Worm (Caenorhabditis elegans): ENCODE results near the gene abu-9.
A peak's percentile ranks its signal among the peaks of the same experiment; 100 is the strongest.

abu-9 gene

DNA sequence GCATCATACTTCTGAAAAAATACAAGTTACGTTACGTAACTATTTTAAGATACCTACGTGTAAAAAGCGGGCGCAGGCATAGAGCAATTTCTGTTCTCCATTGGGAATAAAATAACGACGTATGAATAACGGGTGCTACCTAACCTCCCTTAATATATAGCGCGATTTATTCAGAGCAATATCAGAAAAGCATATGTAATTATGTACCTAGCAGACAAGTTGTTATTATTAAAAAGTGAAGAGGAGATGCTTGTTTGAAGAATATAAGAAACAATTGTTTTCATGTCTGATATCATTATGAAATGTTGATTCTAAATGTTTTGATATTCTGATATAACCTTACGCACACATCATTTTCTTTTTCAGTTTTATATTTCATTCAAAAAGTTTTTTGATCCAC, 3.0 kb upstream of the abu-9 start, which contains the start of gene srh-11:
srh-11 (minus strand) TSS at position 101 of the 400 bp plus-strand sequence.
- TF ChIP-seq dmd-4 (tag; optimal IDR thresholded peaks at IDR 0.05), result no peak
- no peak for TF ChIP-seq F13H6.1 (tag; optimal IDR thresholded peaks at IDR 0.05)
- TF ChIP-seq sem-4 (tag; optimal IDR thresholded peaks at IDR 0.05), result no peak
- TF ChIP-seq nhr-10 (tag; optimal IDR thresholded peaks at IDR 0.05), result no peak
- no peak for TF ChIP-seq peb-1 (tag; optimal IDR thresholded peaks at IDR 0.05)
- no peak for TF ChIP-seq ZK546.5 (tag; optimal IDR thresholded peaks at IDR 0.05)
- TF ChIP-seq mdl-1 (tag; optimal IDR thresholded peaks at IDR 0.05), result no peak
- no peak for TF ChIP-seq fos-1 (tag; optimal IDR thresholded peaks at IDR 0.05)
- TF ChIP-seq nhr-11 (tag; optimal IDR thresholded peaks at IDR 0.05), result no peak
- TF ChIP-seq lsy-2 (tag; optimal IDR thresholded peaks at IDR 0.05), result no peak

DNA sequence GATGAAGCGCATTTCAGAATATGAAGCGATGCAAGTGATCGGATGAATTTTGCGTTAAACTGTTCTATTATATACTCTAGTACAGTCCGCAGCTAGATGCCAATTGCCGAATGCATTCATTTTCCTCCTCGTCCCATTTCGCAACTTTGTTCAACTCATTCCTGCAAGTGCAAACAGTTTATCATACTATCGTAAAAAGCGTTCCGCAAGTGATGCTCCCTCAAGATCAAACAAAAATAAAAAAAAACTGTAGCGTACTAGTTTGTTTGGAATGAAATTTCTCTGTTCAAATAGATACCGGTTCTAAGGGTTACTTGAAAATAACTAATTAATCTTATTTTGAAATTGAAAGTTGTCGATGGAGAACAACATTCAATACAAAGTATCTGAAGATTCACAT, 1.0 kb upstream of the abu-9 start, which contains the start of gene pqn-57:
pqn-57 (minus strand) TSS at position 101 of the 400 bp plus-strand sequence.
- no peak for TF ChIP-seq C34F6.9 (tag; optimal IDR thresholded peaks at IDR 0.05)
- no peak for TF ChIP-seq nhr-12 (tag; optimal IDR thresholded peaks at IDR 0.05)
- TF ChIP-seq snpc-4 (tag; optimal IDR thresholded peaks at IDR 0.05), result no peak
- no peak for TF ChIP-seq nhr-237 (tag; optimal IDR thresholded peaks at IDR 0.05)

DNA sequence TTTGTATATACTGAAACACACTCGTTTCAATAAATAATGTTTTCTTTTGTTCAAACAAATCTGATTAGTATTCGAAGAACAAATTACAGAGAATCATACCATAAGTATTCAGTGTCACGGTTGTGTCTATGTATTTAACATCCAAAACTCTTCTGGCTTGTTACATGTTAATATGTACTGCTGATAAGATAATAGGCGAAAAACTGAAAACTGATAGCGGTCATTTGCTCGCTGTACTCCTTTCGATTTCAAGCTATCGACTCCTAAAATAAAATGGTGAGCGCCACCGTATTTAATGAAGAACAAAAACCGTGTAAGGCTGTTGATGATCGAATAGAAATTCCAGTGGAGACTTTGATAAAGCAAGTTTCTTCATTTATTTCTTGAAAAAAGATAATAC, 1.5 kb downstream of the abu-9 start, which contains the start of gene R09F10.1:
R09F10.1 (plus strand) TSS at position 222 of the 400 bp plus-strand sequence.
- TF ChIP-seq ztf-4 (tag; optimal IDR thresholded peaks at IDR 0.05), result no peak
- peak; percentile 51 for TF ChIP-seq fos-1 (tag; optimal IDR thresholded peaks at IDR 0.05)

DNA sequence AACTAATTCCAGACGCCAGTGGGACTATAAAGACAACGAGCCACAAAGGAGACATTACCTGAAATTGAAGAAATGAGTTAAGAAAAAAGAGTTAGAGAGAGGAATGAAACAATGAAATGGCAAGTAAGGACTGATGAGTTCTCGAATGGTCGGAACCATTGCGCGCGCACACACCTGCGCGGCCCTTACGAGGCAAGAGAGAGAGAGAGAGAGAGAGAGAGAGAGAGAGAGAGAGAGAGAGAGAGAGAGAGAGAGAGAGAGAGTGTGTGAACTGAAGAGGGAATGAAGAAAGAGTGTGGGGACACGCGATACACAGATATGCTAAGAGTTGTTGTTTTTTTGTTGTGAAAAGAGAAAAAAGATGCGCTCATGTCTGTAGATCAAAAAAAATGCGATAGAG, 4.5 kb downstream of the abu-9 start, which contains the start of gene R09F10.8:
R09F10.8 (minus strand) TSS at position 58 of the 400 bp plus-strand sequence.
- TF ChIP-seq lin-13 (GFP tag; optimal IDR thresholded peaks at IDR 0.05) (no peak), ZK546.5 (tag; optimal IDR thresholded peaks at IDR 0.05) (no peak), nhr-10 (tag; optimal IDR thresholded peaks at IDR 0.05) (no peak), nhr-23 (tag; optimal IDR thresholded peaks at IDR 0.05) (no peak), F13H6.1 (tag; optimal IDR thresholded peaks at IDR 0.05) (no peak), nhr-21 (tag; optimal IDR thresholded peaks at IDR 0.05) (no peak), lin-11 (tag; optimal IDR thresholded peaks at IDR 0.05) (no peak), elt-3 (tag; optimal IDR thresholded peaks at IDR 0.05) (no peak), nhr-25 (tag; optimal IDR thresholded peaks at IDR 0.05) (no peak), C34F6.9 (tag; optimal IDR thresholded peaks at IDR 0.05) (no peak), unc-39 (tag; optimal IDR thresholded peaks at IDR 0.05) (no peak), ceh-82 (tag; optimal IDR thresholded peaks at IDR 0.05) (no peak), dmd-4 (tag; optimal IDR thresholded peaks at IDR 0.05) (no peak), ztf-11 (tag; optimal IDR thresholded peaks at IDR 0.05) (no peak), aly-2 (tag; optimal IDR thresholded peaks at IDR 0.05) (no peak), nhr-129 (tag; optimal IDR thresholded peaks at IDR 0.05) (no peak), nhr-12 (tag; optimal IDR thresholded peaks at IDR 0.05) (no peak), blmp-1 (tag; optimal IDR thresholded peaks at IDR 0.05; ENCODE audit: insufficient read depth) (no peak), snpc-4 (tag; optimal IDR thresholded peaks at IDR 0.05) (no peak)

DNA sequence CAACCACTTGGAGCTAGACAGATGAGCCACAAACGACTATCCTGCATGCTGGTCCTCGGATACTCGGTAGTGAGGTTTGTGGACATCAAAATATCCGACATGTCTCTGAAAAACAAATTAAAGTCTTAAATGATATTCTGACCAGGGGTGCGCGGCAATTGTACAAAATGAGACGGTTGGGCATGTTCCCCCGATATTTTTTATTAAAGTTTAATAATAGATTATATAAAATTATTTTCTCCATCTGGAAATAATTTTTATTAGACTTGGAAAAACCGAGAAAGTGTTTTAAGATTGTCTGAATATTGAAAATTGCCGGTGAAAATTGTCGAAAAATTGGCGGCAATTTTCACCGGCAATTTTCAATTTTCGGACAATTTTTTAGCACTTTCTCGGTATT, 5.9 kb downstream of the abu-9 start, which contains the start of gene F55E10.4:
F55E10.4 (minus strand) TSS at position 101 of the 400 bp plus-strand sequence.
- TF ChIP-seq fos-1 (tag; optimal IDR thresholded peaks at IDR 0.05) (no peak), ZK546.5 (tag; optimal IDR thresholded peaks at IDR 0.05) (no peak), F13H6.1 (tag; optimal IDR thresholded peaks at IDR 0.05) (no peak), unc-62 (GFP tag; optimal IDR thresholded peaks at IDR 0.05) (no peak), lin-39 (tag; optimal IDR thresholded peaks at IDR 0.05) (no peak), nhr-10 (tag; optimal IDR thresholded peaks at IDR 0.05) (no peak), egl-27 (tag; optimal IDR thresholded peaks at IDR 0.05) (no peak), aly-2 (tag; optimal IDR thresholded peaks at IDR 0.05) (no peak), peb-1 (tag; optimal IDR thresholded peaks at IDR 0.05) (no peak), ama-1 (optimal IDR thresholded peaks at IDR 0.05) (no peak), ztf-4 (tag; optimal IDR thresholded peaks at IDR 0.05) (no peak), ztf-11 (tag; optimal IDR thresholded peaks at IDR 0.05) (no peak), lin-13 (GFP tag; optimal IDR thresholded peaks at IDR 0.05) (no peak), mab-5 (tag; optimal IDR thresholded peaks at IDR 0.05) (no peak), ceh-16 (tag; optimal IDR thresholded peaks at IDR 0.05) (no peak), lin-11 (tag; optimal IDR thresholded peaks at IDR 0.05) (no peak)

DNA sequence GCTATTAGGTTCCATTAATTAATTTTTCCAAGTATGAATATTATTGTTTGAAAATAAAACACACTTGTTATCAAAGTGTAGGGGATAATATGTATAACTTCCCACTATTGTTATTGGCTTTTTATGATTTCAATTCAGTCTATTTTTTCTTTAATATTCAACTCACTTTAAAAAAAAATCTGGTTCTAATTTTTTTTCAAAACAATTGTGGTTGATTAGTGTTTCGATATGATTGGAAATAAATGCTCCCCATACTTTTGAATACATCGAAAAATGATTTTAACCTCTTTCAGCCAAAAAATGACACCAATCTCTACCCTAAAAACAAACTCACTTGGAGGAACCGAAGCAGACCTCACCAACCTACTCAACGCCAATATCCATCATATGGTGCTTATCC, 18.5 kb downstream of the abu-9 start, which contains the start of gene F55E10.2:
F55E10.2 (plus strand) TSS at position 301 of the 400 bp plus-strand sequence.
- TF ChIP-seq mbf-1 (tag; optimal IDR thresholded peaks at IDR 0.05) (no peak), elt-3 (tag; optimal IDR thresholded peaks at IDR 0.05) (no peak), sma-3 (GFP tag; optimal IDR thresholded peaks at IDR 0.05) (no peak), nhr-11 (tag; optimal IDR thresholded peaks at IDR 0.05) (no peak), nhr-10 (tag; optimal IDR thresholded peaks at IDR 0.05) (no peak)
